Worm (Caenorhabditis elegans): ENCODE results near the gene F55G1.15.

ce11 chrIV:7465857-7466256, 35.4 kb downstream of the F55G1.15 start, which contains the start of gene F13B6.3:
- no peak for TF ChIP-seq unc-55 (GFP tag; optimal IDR thresholded peaks at IDR 0.05)
- no peak for TF ChIP-seq pha-4 (tag; optimal IDR thresholded peaks at IDR 0.05)
- no peak for TF ChIP-seq unc-3 (GFP tag; conservative IDR thresholded peaks at IDR 0.05)
- TF ChIP-seq unc-3 (tag; optimal IDR thresholded peaks at IDR 0.05) = no peak
- TF ChIP-seq C38D4.7 (GFP tag; optimal IDR thresholded peaks at IDR 0.05) = no peak
- TF ChIP-seq sox-2 (GFP tag; IDR thresholded peaks at IDR 0.05) = no peak
- TF ChIP-seq elt-4 (tag; optimal IDR thresholded peaks at IDR 0.05) = no peak
- no peak for TF ChIP-seq ama-1 (optimal IDR thresholded peaks at IDR 0.05)
- no peak for TF ChIP-seq nhr-11 (tag; optimal IDR thresholded peaks at IDR 0.05)
- TF ChIP-seq nfya-1 (tag; optimal IDR thresholded peaks at IDR 0.05) = no peak

Measured in whole organism, late embryonic.